Worm (Caenorhabditis elegans): ENCODE measurements around the gene ZK938.12.

ZK938.12 gene

DNA sequence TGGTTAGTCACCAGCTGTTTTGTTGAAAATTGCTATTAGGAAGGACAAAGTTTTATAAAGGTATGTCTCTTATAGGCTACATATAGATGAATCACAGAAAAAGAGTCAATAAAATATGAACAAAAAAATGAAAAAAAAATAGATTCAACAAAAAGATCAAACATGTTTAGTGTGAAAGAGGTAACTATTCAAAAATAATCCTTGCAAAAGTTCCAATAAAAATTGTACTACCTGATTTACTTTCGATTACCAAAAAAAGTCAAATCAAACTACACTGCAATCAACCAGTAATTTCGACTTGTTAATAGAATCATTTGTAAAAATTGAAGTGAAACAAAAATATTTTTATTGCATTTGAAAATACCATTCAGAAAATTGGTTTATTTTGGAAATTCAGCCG, 19.8 kb downstream of the ZK938.12 start, which contains the start of gene ZK938.10:
Gene ZK938.10, minus strand, starts transcription at position 101 of the 400 bp plus-strand sequence.
- TF ChIP-seq isw-1 (GFP tag; IDR thresholded peaks at IDR 0.05) (no peak), F16B12.6 (tag; optimal IDR thresholded peaks at IDR 0.05) (no peak), nhr-84 (tag; optimal IDR thresholded peaks at IDR 0.05) (no peak), nhr-47 (tag; optimal IDR thresholded peaks at IDR 0.05) (no peak), snpc-4 (tag; optimal IDR thresholded peaks at IDR 0.05) (no peak), nhr-85 (tag) (no peak), lin-15B (tag; optimal IDR thresholded peaks at IDR 0.05) (no peak), blmp-1 (tag; optimal IDR thresholded peaks at IDR 0.05) (no peak), dpl-1 (GFP tag; optimal IDR thresholded peaks at IDR 0.05) (no peak), nhr-11 (tag; optimal IDR thresholded peaks at IDR 0.05) (no peak), ceh-90 (tag; optimal IDR thresholded peaks at IDR 0.05) (no peak), nhr-19 (GFP tag; conservative IDR thresholded peaks at IDR 0.05) (no peak), aly-2 (tag; optimal IDR thresholded peaks at IDR 0.05) (no peak), hpl-2 (GFP tag; optimal IDR thresholded peaks at IDR 0.05) (no peak), tbx-2 (tag; optimal IDR thresholded peaks at IDR 0.05) (no peak), rnt-1 (tag; optimal IDR thresholded peaks at IDR 0.05) (no peak), fkh-8 (tag; optimal IDR thresholded peaks at IDR 0.05) (no peak), unc-62 (GFP tag; optimal IDR thresholded peaks at IDR 0.05) (no peak), fkh-4 (tag; optimal IDR thresholded peaks at IDR 0.05; ENCODE audit: borderline replicate concordance) (no peak), mab-9 (GFP tag; IDR thresholded peaks at IDR 0.05) (no peak)

DNA sequence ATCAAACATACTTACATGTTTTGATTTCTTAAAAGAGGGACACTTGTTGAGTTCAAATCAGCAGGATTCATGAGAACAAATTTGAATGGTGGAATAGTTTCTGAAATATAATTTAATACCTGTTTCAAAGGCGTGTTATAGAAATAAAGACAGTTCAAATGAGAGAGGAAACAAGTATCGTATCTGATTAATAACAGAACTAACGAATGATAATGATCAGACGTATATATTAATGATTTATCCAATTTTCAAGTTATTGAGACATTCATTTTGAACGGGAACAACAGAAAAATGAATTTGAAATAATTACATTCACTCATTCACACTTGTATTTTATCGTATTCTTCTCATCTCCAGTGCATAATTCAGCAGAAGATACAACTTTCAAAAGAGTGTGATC, 24.5 kb downstream of the ZK938.12 start, which contains the start of gene chil-4:
Gene chil-4, minus strand, starts transcription at position 101 of the 400 bp plus-strand sequence.
- TF ChIP-seq blmp-1 (tag; optimal IDR thresholded peaks at IDR 0.05) = no peak
- TF ChIP-seq alr-1 (tag; optimal IDR thresholded peaks at IDR 0.05; ENCODE audit: borderline replicate concordance) = no peak
- TF ChIP-seq lin-35 (GFP tag; optimal IDR thresholded peaks at IDR 0.05) = no peak
- TF ChIP-seq pag-3 (tag; optimal IDR thresholded peaks at IDR 0.05; ENCODE audit: borderline replicate concordance, insufficient read depth) = no peak
- no peak for TF ChIP-seq nhr-20 (tag; optimal IDR thresholded peaks at IDR 0.05)

DNA sequence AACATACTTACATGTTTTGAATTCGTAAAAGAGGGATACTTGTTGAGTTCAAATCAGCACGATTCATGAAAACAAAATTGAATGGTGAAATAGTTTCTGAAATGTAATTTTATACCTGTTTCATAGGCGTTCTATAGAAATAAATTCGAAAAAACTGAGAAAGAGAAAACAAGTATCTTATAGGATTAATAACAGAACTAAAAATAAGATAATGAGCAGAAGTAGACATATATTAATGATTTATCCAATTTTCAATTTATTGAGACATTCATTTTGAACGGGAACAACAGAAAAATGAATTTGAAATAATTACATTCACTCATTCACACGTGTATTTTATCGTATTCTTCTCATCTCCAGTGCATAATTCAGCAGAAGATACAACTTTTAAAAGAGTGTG, 26.7 kb downstream of the ZK938.12 start, which contains the start of gene chil-6:
Gene chil-6, minus strand, starts transcription at position 101 of the 400 bp plus-strand sequence.
- TF ChIP-seq mab-9 (GFP tag; IDR thresholded peaks at IDR 0.05) = no peak
- no peak for TF ChIP-seq aha-1 (tag; optimal IDR thresholded peaks at IDR 0.05)
- no peak for TF ChIP-seq fkh-4 (tag; optimal IDR thresholded peaks at IDR 0.05; ENCODE audit: borderline replicate concordance)
- no peak for TF ChIP-seq jun-1 (tag; optimal IDR thresholded peaks at IDR 0.05)
- TF ChIP-seq isw-1 (GFP tag; IDR thresholded peaks at IDR 0.05) = no peak
- TF ChIP-seq xbp-1 (tag; optimal IDR thresholded peaks at IDR 0.05) = no peak

DNA sequence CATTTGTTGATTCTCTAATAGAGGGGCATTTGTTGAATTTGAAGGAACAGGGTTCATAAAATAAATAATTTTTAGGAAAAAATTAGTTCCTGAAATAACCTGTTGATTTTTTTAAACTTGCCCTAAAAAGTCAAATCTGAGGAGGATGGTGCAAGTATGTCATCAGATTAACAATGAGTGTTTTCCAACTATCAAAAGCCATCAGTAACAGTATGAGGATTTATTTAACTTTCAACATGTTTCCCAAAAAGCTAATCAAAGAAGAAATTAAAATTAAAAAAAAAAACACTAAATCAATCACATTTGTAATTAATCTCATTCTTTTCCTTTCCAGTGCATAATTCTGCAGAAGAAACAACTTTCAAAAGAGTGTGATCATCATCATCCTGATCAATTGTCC, 28.4 kb downstream of the ZK938.12 start, which contains the start of gene chil-5:
Gene chil-5, minus strand, starts transcription at position 101 of the 400 bp plus-strand sequence.
- no peak for TF ChIP-seq lin-39 (tag; optimal IDR thresholded peaks at IDR 0.05)
- TF ChIP-seq hpl-2 (GFP tag; optimal IDR thresholded peaks at IDR 0.05) = no peak
- no peak for TF ChIP-seq nhr-28 (tag; optimal IDR thresholded peaks at IDR 0.05)
- TF ChIP-seq ces-1 (GFP tag; optimal IDR thresholded peaks at IDR 0.05) = no peak
- TF ChIP-seq aly-2 (tag; optimal IDR thresholded peaks at IDR 0.05) = no peak
- TF ChIP-seq ceh-82 (tag; optimal IDR thresholded peaks at IDR 0.05) = no peak
- no peak for TF ChIP-seq nhr-90 (tag; optimal IDR thresholded peaks at IDR 0.05; ENCODE audit: poor library complexity)
- TF ChIP-seq nhr-71 (tag; optimal IDR thresholded peaks at IDR 0.05) = no peak
- no peak for TF ChIP-seq vab-15 (tag; optimal IDR thresholded peaks at IDR 0.05)
- TF ChIP-seq C34B4.2 (tag; optimal IDR thresholded peaks at IDR 0.05) = no peak
- TF ChIP-seq grh-1 (GFP tag; IDR thresholded peaks at IDR 0.05) = no peak
- TF ChIP-seq dsc-1 (tag; optimal IDR thresholded peaks at IDR 0.05) = no peak
- TF ChIP-seq elt-2 (tag; optimal IDR thresholded peaks at IDR 0.05) = no peak
- no peak for TF ChIP-seq Y116A8C.19 (tag; optimal IDR thresholded peaks at IDR 0.05; ENCODE audit: borderline replicate concordance)
- TF ChIP-seq fkh-8 (tag; optimal IDR thresholded peaks at IDR 0.05) = no peak

Data from whole organism, L1 larva.